Worm (Caenorhabditis elegans) whole organism, L3 larva: ENCODE data around the gene fip-2.

Source experiments
- ceh-9 ChIP-seq: sonication (generic microtip); optimal IDR thresholded peaks from 2 replicates; lab custom pipeline; 2018; ENCODE audit warnings: missing biosample characterization, missing genetic modification characterization
- fkh-10 ChIP-seq: sonication (generic microtip); optimal IDR thresholded peaks from 2 replicates; lab custom pipeline; 2017; ENCODE audit warnings: missing biosample characterization, missing genetic modification reagents, missing genetic modification characterization
- lsy-12 ChIP-seq: sonication (generic microtip); optimal IDR thresholded peaks from 2 replicates; lab custom pipeline; 2016; ENCODE audit warnings: mild to moderate bottlenecking, missing genetic modification characterization, missing compliant biosample characterization
- nhr-11 ChIP-seq: fragments of 150-350 bp; optimal IDR thresholded peaks from 2 replicates; lab custom pipeline; 2014; ENCODE audit warnings: missing biosample characterization, missing genetic modification characterization
- nhr-12 ChIP-seq: fragments of 150-350 bp; optimal IDR thresholded peaks from 2 replicates; lab custom pipeline; 2014; ENCODE audit warnings: missing biosample characterization, missing genetic modification characterization
- nhr-28 ChIP-seq: fragments of 150-350 bp; optimal IDR thresholded peaks from 2 replicates; lab custom pipeline; 2014; ENCODE audit warnings: missing biosample characterization, missing genetic modification characterization
- nhr-76 ChIP-seq: fragments of 150-350 bp; sonication (generic microtip); optimal IDR thresholded peaks from 5 replicates; lab custom pipeline; 2014; ENCODE audit warnings: missing biosample characterization, missing genetic modification characterization
- nhr-77 ChIP-seq: fragments of 150-350 bp; optimal IDR thresholded peaks from 2 replicates; lab custom pipeline; 2014; ENCODE audit warnings: missing biosample characterization, missing genetic modification characterization
- pqm-1 ChIP-seq: fragments of 150-350 bp; optimal IDR thresholded peaks from 2 replicates; lab custom pipeline; 2017; ENCODE audit warnings: missing biosample characterization, missing genetic modification characterization, inconsistent platforms
- sea-2 ChIP-seq: fragments of 150-350 bp; sonication (generic microtip); optimal IDR thresholded peaks from 4 replicates; lab custom pipeline; 2014; ENCODE audit warnings: missing biosample characterization, missing genetic modification reagents, missing genetic modification characterization
- unc-62 ChIP-seq: fragments of 150-350 bp; sonication (generic microtip); optimal IDR thresholded peaks from 4 replicates; lab custom pipeline; 2014; ENCODE audit warnings: missing biosample characterization, missing genetic modification reagents, missing genetic modification characterization
- ztf-11 ChIP-seq: fragments of 150-350 bp; optimal IDR thresholded peaks from 2 replicates; lab custom pipeline; 2014; ENCODE audit warnings: missing biosample characterization, missing genetic modification characterization

ce11 chrV:9041030-9041429, 26.7 kb upstream of the fip-2 start, which contains the start of gene cyp-33B1:
- no peak for TF ChIP-seq lsy-12 (tag; lab: Kevin White, UChicago)
- no peak for TF ChIP-seq nhr-28 (tag; lab: Kevin White, UChicago)
- TF ChIP-seq fkh-10 (GFP tag; lab: Kevin White, UChicago) = no peak
- no peak for TF ChIP-seq ztf-11 (tag; lab: Kevin White, UChicago)
- no peak for TF ChIP-seq nhr-11 (tag; lab: Kevin White, UChicago)
- no peak for TF ChIP-seq nhr-77 (tag; lab: Kevin White, UChicago)
- no peak for TF ChIP-seq sea-2 (GFP tag; lab: Kevin White, UChicago)
- no peak for TF ChIP-seq unc-62 (GFP tag; lab: Kevin White, UChicago)
- no peak for TF ChIP-seq nhr-76 (tag; lab: Kevin White, UChicago)
- no peak for TF ChIP-seq nhr-12 (tag; lab: Kevin White, UChicago)
- no peak for TF ChIP-seq ceh-9 (tag; lab: Kevin White, UChicago)
- no peak for TF ChIP-seq pqm-1
